4 worm cellular contexts compared by ENCODE assay signal in the genomic region with DNA sequence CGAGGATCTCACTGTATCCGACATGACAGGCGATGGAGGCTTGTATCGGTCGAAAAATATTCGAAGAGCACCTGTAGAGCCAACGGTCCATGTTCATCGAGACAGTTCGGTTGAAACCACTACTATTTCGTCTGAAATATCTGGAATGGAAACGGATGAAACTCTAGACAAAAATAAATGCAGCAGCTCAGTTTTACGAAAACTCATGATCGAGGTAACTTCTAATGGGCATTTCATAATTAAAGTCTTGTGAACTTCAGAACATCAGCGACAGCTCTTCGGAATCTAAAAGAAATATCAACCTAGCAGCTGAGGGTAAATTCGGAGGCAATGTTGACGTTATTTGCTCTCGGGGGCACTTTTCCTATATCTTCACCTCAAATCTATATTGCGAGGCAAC.
TF ChIP-seq lines count a peak whose summit lies in the region.

No protein-coding gene starts in this region.

TF ChIP-seq in whole organism, L1 larva, 84 proteins besides CTCF, POLR2A, EP300 and RAD21:
- TF ChIP-seq lsy-2 (tag; optimal IDR thresholded peaks at IDR 0.05; lab: Kevin White, UChicago) (peak in 1 of 2 experiments; percentile 7), nhr-85 (tag; lab: Kevin White, UChicago) (peak; percentile 52), hlh-17 (GFP tag; optimal IDR thresholded peaks at IDR 0.05; lab: Kevin White, UChicago; ENCODE audit: borderline replicate concordance) (no peak), fkh-4 (tag; optimal IDR thresholded peaks at IDR 0.05; lab: Kevin White, UChicago; ENCODE audit: borderline replicate concordance) (no peak)

TF ChIP-seq in whole organism, L3 larva, 47 proteins besides CTCF, POLR2A, EP300 and RAD21:
- no peak for TF ChIP-seq ztf-11 (tag; optimal IDR thresholded peaks at IDR 0.05; lab: Kevin White, UChicago)
- TF ChIP-seq nhr-43 (tag; optimal IDR thresholded peaks at IDR 0.05; lab: Kevin White, UChicago; ENCODE audit: poor library complexity, severe bottlenecking) = peak; percentile 47
- TF ChIP-seq fos-1 (tag; optimal IDR thresholded peaks at IDR 0.05; lab: Kevin White, UChicago) = no peak
- TF ChIP-seq lin-15B (tag; optimal IDR thresholded peaks at IDR 0.05; lab: Kevin White, UChicago) = no peak
- no peak for TF ChIP-seq elt-1 (tag; optimal IDR thresholded peaks at IDR 0.05; lab: Kevin White, UChicago)
- TF ChIP-seq ama-1 (optimal IDR thresholded peaks at IDR 0.05; lab: Kevin White, UChicago) = peak; percentile 32
- no peak for TF ChIP-seq elt-2 (tag; optimal IDR thresholded peaks at IDR 0.05; lab: Kevin White, UChicago)
- no peak for TF ChIP-seq sea-2 (GFP tag; optimal IDR thresholded peaks at IDR 0.05; lab: Kevin White, UChicago)
- TF ChIP-seq lsy-12 (tag; optimal IDR thresholded peaks at IDR 0.05; lab: Kevin White, UChicago) = no peak
- TF ChIP-seq skn-1 (tag; optimal IDR thresholded peaks at IDR 0.05; lab: Kevin White, UChicago) = no peak

TF ChIP-seq in whole organism, L4 larva, 104 proteins besides CTCF, POLR2A, EP300 and RAD21:
- TF ChIP-seq hmg-1.1 (GFP tag; IDR thresholded peaks at IDR 0.05; lab: Robert Waterston, UW) = no peak
- TF ChIP-seq duxl-1 (tag; optimal IDR thresholded peaks at IDR 0.05; lab: Kevin White, UChicago; ENCODE audit: poor library complexity) = peak; percentile 19
- no peak for TF ChIP-seq dve-1 (tag; optimal IDR thresholded peaks at IDR 0.05; lab: Kevin White, UChicago; ENCODE audit: insufficient read depth)
- peak; percentile 13 for TF ChIP-seq F49E8.2 (tag; optimal IDR thresholded peaks at IDR 0.05; lab: Kevin White, UChicago; ENCODE audit: borderline replicate concordance)

TF ChIP-seq in whole organism, young adult, 124 proteins besides CTCF, POLR2A, EP300 and RAD21:
- TF ChIP-seq sptf-2 (GFP tag; optimal IDR thresholded peaks at IDR 0.05; lab: Kevin White, UChicago) (no peak), hlh-12 (tag; optimal IDR thresholded peaks at IDR 0.05; lab: Kevin White, UChicago) (no peak), snpc-3.4 (tag; optimal IDR thresholded peaks at IDR 0.05; lab: Kevin White, UChicago) (no peak), hsf-1 (GFP tag; IDR thresholded peaks at IDR 0.05; lab: Robert Waterston, UW) (0 out of 2 replicates have a peak, but pooled peaks have one; percentile 66), B0019.2 (GFP tag; conservative IDR thresholded peaks at IDR 0.05; lab: Robert Waterston, UW) (no peak), Y53G8AR.9 (GFP tag; conservative IDR thresholded peaks at IDR 0.05; lab: Robert Waterston, UW) (0 out of 2 replicates have a peak, but pooled peaks have one; percentile 27), madf-6 (GFP tag; IDR thresholded peaks at IDR 0.05; lab: Robert Waterston, UW) (peak; percentile 48; the same call in 1 of the 2 replicates), madf-3 (GFP tag; IDR thresholded peaks at IDR 0.05; lab: Robert Waterston, UW) (no peak), tlf-1 (GFP tag; optimal IDR thresholded peaks at IDR 0.05; lab: Kevin White, UChicago) (peak; percentile 20), rpc-1 (optimal IDR thresholded peaks at IDR 0.05; lab: Kevin White, UChicago) (no peak), rpc-1 (tag; optimal IDR thresholded peaks at IDR 0.05; lab: Kevin White, UChicago) (no peak), snpc-1.1 (tag; optimal IDR thresholded peaks at IDR 0.05; lab: Kevin White, UChicago; ENCODE audit: insufficient read depth) (no peak), lin-40 (tag; optimal IDR thresholded peaks at IDR 0.05; lab: Kevin White, UChicago) (no peak), bed-1 (GFP tag; IDR thresholded peaks at IDR 0.05; lab: Robert Waterston, UW) (no peak), ceh-91 (GFP tag; IDR thresholded peaks at IDR 0.05; lab: Robert Waterston, UW) (no peak), lsl-1 (GFP tag; optimal IDR thresholded peaks at IDR 0.05; lab: Kevin White, UChicago) (no peak), lin-35 (GFP tag; optimal IDR thresholded peaks at IDR 0.05; lab: Kevin White, UChicago) (no peak), K11D2.4 (GFP tag; IDR thresholded peaks at IDR 0.05; lab: Robert Waterston, UW) (no peak), bed-2 (GFP tag; IDR thresholded peaks at IDR 0.05; lab: Robert Waterston, UW) (no peak), F52B5.7 (tag; optimal IDR thresholded peaks at IDR 0.05; lab: Kevin White, UChicago) (no peak), snpc-4 (GFP tag; optimal IDR thresholded peaks at IDR 0.05; lab: Kevin White, UChicago) (no peak), snpc-4 (tag; optimal IDR thresholded peaks at IDR 0.05; lab: Kevin White, UChicago) (no peak), D2030.7 (GFP tag; IDR thresholded peaks at IDR 0.05; lab: Robert Waterston, UW) (no peak), ztf-28 (GFP tag; IDR thresholded peaks at IDR 0.05; lab: Robert Waterston, UW) (no peak), xnd-1 (tag; optimal IDR thresholded peaks at IDR 0.05; lab: Kevin White, UChicago) (no peak), B0261.1 (tag; optimal IDR thresholded peaks at IDR 0.05; lab: Kevin White, UChicago) (no peak), mcd-1 (GFP tag; IDR thresholded peaks at IDR 0.05; lab: Robert Waterston, UW) (peak; percentile 21; the same call in 1 of the 2 replicates), somi-1 (GFP tag; optimal IDR thresholded peaks at IDR 0.05; lab: Kevin White, UChicago) (no peak), tbx-9 (tag; optimal IDR thresholded peaks at IDR 0.05; lab: Kevin White, UChicago; ENCODE audit: borderline replicate concordance) (no peak), hmg-1.2 (GFP tag; IDR thresholded peaks at IDR 0.05; lab: Robert Waterston, UW) (no peak), F33H1.4 (GFP tag; IDR thresholded peaks at IDR 0.05; lab: Robert Waterston, UW) (peak; percentile 8; the same call in 1 of the 2 replicates), nfya-2 (GFP tag; IDR thresholded peaks at IDR 0.05; lab: Robert Waterston, UW) (no peak), gei-17 (GFP tag; optimal IDR thresholded peaks at IDR 0.05; lab: Kevin White, UChicago) (no peak), ceh-58 (GFP tag; IDR thresholded peaks at IDR 0.05; lab: Robert Waterston, UW) (no peak), F37B4.10 (GFP tag; IDR thresholded peaks at IDR 0.05; lab: Robert Waterston, UW) (no peak), lir-1 (GFP tag; conservative IDR thresholded peaks at IDR 0.05; lab: Robert Waterston, UW) (no peak), mxl-1 (tag; optimal IDR thresholded peaks at IDR 0.05; lab: Kevin White, UChicago) (no peak), lin-54 (GFP tag; optimal IDR thresholded peaks at IDR 0.05; lab: Kevin White, UChicago) (peak; percentile 2), him-1 (tag; optimal IDR thresholded peaks at IDR 0.05; lab: Kevin White, UChicago) (no peak), F57C9.4 (tag; optimal IDR thresholded peaks at IDR 0.05; lab: Kevin White, UChicago) (no peak), attf-6 (GFP tag; IDR thresholded peaks at IDR 0.05; lab: Robert Waterston, UW) (peak; percentile 16; the same call in 1 of the 2 replicates), B0336.3 (GFP tag; IDR thresholded peaks at IDR 0.05; lab: Robert Waterston, UW) (peak; percentile 75), dox-1 (GFP tag; IDR thresholded peaks at IDR 0.05; lab: Robert Waterston, UW) (peak; percentile 28; the same call in 1 of the 2 replicates), K12H6.12 (tag; optimal IDR thresholded peaks at IDR 0.05; lab: Kevin White, UChicago) (no peak)
